Worm (Caenorhabditis elegans) whole organism, L4/young adult: ENCODE measurements around the gene npr-11.

ENCODE experiments used
- W03F9.2 ChIP-seq: fragments of 150-350 bp; optimal IDR thresholded peaks from 2 replicates; lab custom pipeline; 2014; ENCODE audit warnings: missing biosample characterization, missing genetic modification characterization
- dao-5 ChIP-seq: sonication (generic microtip); optimal IDR thresholded peaks from 2 replicates; lab custom pipeline; 2016; ENCODE audit warnings: missing genotype, missing genetic modification characterization, moderate library complexity, missing compliant biosample characterization
- him-1 ChIP-seq: sonication (generic microtip); optimal IDR thresholded peaks from 2 replicates; lab custom pipeline; 2016; ENCODE audit warnings: missing genotype, missing genetic modification reagents, missing genetic modification characterization, missing compliant biosample characterization

npr-11 gene

DNA sequence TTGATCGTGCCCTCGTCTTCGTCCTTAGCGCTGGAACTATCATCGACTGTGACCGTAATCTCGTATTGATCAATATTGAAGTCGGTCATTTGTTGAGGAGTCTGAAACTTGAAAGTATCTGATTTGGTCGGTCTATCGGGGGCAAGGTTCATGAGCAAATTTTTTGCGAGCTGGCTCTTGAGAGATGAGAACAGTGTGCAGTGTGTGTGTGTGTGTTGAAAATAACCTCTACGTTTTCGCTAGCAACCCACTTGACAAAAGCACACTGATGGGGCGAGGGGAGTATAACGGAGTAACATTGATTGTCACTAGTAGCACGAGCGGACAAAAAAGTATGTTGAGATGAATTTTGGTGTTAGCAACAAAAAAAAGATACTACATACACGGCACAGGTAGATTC is 16.6 kb downstream of the npr-11 start, which contains the start of gene C25G6.3:
TSS of gene C25G6.3 (minus strand) at position 101 of the 400 bp plus-strand sequence.
- no peak for TF ChIP-seq him-1 (tag; lab: Kevin White, UChicago)
- TF ChIP-seq W03F9.2, result no peak
- TF ChIP-seq dao-5, result no peak

- no peak for TF ChIP-seq him-1 (tag; lab: Kevin White, UChicago)
- TF ChIP-seq W03F9.2, result no peak
- TF ChIP-seq dao-5, result no peak
These were observed 23.4 kb downstream of the npr-11 start for ce11 chrX:1232074-1232473.

DNA sequence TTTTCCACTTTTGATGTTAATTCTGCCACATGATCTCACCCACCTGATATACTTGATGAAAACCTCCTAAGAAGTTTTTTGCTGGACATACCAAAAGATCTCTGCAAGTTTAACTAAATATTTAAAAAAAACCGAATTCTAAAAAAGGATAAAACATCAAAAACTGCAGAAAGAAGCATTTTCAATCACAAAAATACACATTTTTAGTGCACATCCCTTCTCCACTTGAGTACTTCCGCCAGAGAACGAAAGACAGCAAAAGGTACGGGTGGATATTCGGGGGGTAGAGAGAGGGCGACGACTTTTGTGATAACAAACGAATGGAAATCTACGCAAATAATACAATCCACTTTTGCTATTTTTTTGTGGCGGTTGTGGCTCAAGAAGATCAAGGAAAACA is 24.8 kb downstream of the npr-11 start, which contains the start of gene C46H3.2:
TSS of gene C46H3.2 (minus strand) at position 101 of the 400 bp plus-strand sequence.
- TF ChIP-seq W03F9.2, result no peak
- TF ChIP-seq him-1 (tag; lab: Kevin White, UChicago), result no peak
- no peak for TF ChIP-seq dao-5

DNA sequence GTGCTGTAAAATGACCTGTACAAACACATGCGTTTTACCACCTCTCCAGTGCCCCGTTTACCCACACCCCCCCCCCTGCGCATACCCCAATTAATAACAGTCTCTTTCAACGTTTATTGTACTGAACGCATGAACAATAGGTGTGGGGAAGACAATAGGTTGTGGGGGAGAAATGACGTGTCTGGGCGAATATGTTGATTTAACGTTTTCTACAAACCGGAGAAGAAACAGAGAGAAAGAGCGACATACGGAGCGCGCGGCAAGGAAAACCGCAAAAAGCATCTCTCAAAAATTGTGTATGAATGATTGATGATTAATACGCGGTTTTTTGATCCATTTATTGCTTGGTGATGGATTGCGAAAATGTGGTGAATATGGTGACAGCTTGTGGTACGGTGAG is 31.6 kb downstream of the npr-11 start:
- TF ChIP-seq dao-5 (no peak), him-1 (tag; lab: Kevin White, UChicago) (no peak), W03F9.2 (no peak)

- TF ChIP-seq him-1 (tag; lab: Kevin White, UChicago), result no peak
- no peak for TF ChIP-seq W03F9.2
These were observed 32.4 kb downstream of the npr-11 start for ce11 chrX:1223089-1223488.

- TF ChIP-seq dao-5 (no peak), W03F9.2 (no peak), him-1 (tag; lab: Kevin White, UChicago) (no peak)
These were observed 33.1 kb downstream of the npr-11 start for ce11 chrX:1222391-1222790.

- no peak for TF ChIP-seq W03F9.2
- no peak for TF ChIP-seq him-1 (tag; lab: Kevin White, UChicago)
- TF ChIP-seq dao-5, result no peak
These were observed 37.0 kb downstream of the npr-11 start for ce11 chrX:1218457-1218856.

DNA sequence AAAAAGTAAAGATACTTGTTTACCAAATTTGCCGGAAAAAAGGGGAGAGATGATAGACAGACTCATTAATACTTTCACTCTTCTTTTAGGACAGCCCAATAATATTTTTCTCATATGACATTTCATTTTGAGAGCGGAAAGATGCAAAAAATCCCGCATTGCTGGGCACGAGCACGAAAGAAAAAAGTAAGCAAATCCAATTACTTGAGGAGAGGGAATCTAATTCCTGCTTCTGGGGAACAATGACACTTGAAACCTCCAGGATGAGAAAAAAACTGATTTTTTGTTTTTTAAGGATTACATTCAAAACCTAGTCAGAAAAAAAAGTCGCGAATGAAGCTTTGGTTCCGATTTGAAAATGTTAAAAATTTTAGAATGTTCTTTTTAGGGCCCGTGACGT is 38.6 kb downstream of the npr-11 start:
- TF ChIP-seq him-1 (tag; lab: Kevin White, UChicago) (no peak), dao-5 (no peak), W03F9.2 (no peak)

DNA sequence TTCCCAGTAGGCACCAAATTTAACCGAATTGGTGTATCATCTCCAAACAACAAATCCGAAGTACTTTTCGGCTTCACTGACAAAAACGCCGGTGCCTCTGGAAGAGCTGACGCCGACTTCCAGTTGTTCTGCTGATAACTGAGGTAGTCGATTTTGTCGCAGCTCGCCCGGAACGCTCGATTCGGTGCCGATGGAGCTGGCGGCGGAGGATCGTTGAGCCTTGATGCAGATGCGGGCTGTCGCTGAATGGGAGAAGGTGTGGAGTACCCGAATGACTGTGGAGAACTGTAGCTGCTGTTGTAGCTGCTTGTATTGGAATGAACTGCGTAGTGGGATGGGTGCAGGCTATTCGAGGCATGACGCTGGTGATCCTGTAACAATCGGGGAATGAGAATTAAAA is 42.3 kb downstream of the npr-11 start:
- no peak for TF ChIP-seq W03F9.2
- TF ChIP-seq him-1 (tag; lab: Kevin White, UChicago), result no peak
- no peak for TF ChIP-seq dao-5

DNA sequence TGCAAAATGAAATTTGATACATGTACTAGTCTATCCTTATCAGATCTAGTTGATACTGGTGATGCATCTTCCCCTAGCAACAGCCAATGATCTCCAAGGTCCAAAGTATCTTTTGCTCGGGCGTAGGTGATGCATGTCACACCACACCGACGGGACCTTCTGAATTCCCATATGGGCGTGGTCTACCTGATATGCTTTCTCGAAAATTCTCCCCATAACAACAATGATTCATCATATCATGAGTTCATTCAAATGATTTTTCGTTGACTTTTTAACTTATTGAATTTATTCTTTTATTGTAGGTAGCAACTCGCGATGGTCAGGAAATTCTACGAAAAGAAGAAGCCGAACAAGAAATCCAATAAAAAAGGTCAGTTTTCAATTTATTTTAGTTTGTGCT is 46.4 kb downstream of the npr-11 start, which contains the start of gene C46H3.1:
TSS of gene C46H3.1 (plus strand) at position 301 of the 400 bp plus-strand sequence.
- TF ChIP-seq dao-5, result no peak
- no peak for TF ChIP-seq him-1 (tag; lab: Kevin White, UChicago)
- no peak for TF ChIP-seq W03F9.2

- TF ChIP-seq him-1 (tag; lab: Kevin White, UChicago) (no peak), W03F9.2 (peak; percentile 29), dao-5 (no peak)
These were observed 47.5 kb downstream of the npr-11 start for ce11 chrX:1207915-1208314.

DNA sequence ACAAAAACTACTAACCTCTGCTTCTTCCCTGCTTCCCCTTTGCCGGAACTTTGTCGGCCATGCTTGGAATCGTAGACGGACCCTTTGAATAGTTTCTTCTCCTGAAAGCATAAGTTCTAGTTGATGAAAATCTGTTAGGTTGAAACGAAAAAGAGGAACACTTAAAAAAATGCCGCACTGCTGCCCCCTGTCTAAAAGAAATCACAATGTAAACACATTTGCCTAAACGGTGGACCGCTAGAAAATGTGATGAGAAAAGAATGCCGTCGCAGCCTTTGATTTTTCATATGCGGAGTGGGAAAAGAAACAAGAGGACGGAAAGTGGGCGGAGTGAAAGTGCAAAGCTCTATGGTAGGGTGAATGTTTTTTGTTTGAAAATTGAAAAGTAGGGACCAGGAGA is 49.4 kb downstream of the npr-11 start, which contains the start of gene T13G4.7:
TSS of gene T13G4.7 (minus strand) at position 101 of the 400 bp plus-strand sequence.
- TF ChIP-seq dao-5, result no peak
- TF ChIP-seq him-1 (tag; lab: Kevin White, UChicago), result no peak
- TF ChIP-seq W03F9.2, result no peak

ce11 chrX:1202638-1203037 is 52.8 kb downstream of the npr-11 start:
- TF ChIP-seq him-1 (tag; lab: Kevin White, UChicago), result no peak
- no peak for TF ChIP-seq W03F9.2
- TF ChIP-seq dao-5, result no peak
